Worm (Caenorhabditis elegans): ENCODE data around the gene srx-101.

Gene srx-101

ce11 chrII:3690646-3691045, at the start of gene srx-101:
Gene srx-101, minus strand, starts transcription at chrII:3690746.
- TF ChIP-seq ztf-1 (GFP tag; conservative IDR thresholded peaks at IDR 0.05) (no peak), ZK546.5 (tag; optimal IDR thresholded peaks at IDR 0.05) (no peak), ceh-16 (tag; optimal IDR thresholded peaks at IDR 0.05) (no peak), nhr-10 (tag; optimal IDR thresholded peaks at IDR 0.05) (no peak), skn-1 (tag; optimal IDR thresholded peaks at IDR 0.05) (no peak), nhr-77 (tag; optimal IDR thresholded peaks at IDR 0.05) (no peak), ceh-82 (tag; optimal IDR thresholded peaks at IDR 0.05) (no peak), mbf-1 (tag; optimal IDR thresholded peaks at IDR 0.05) (no peak), fos-1 (tag; optimal IDR thresholded peaks at IDR 0.05) (no peak), unc-62 (GFP tag; optimal IDR thresholded peaks at IDR 0.05) (no peak), F13H6.1 (tag; optimal IDR thresholded peaks at IDR 0.05) (no peak), ama-1 (optimal IDR thresholded peaks at IDR 0.05) (no peak), unc-55 (GFP tag; optimal IDR thresholded peaks at IDR 0.05) (no peak), lin-13 (GFP tag; optimal IDR thresholded peaks at IDR 0.05) (no peak), C34F6.9 (tag; optimal IDR thresholded peaks at IDR 0.05) (no peak), nhr-237 (tag; optimal IDR thresholded peaks at IDR 0.05) (no peak)

- TF ChIP-seq aly-2 (tag; optimal IDR thresholded peaks at IDR 0.05) (no peak), unc-39 (tag; optimal IDR thresholded peaks at IDR 0.05) (no peak), nhr-12 (tag; optimal IDR thresholded peaks at IDR 0.05) (no peak)
Observed at ce11 chrII:3739647-3740046, 49.1 kb upstream of the srx-101 start, which contains the start of gene F12E12.2. Gene F12E12.2, plus strand, starts transcription at chrII:3739947.

- TF ChIP-seq mdl-1 (tag; optimal IDR thresholded peaks at IDR 0.05) (no peak), ztf-1 (GFP tag; conservative IDR thresholded peaks at IDR 0.05) (no peak), nhr-10 (tag; optimal IDR thresholded peaks at IDR 0.05) (no peak)
Observed at ce11 chrII:3736893-3737375, 46.4 kb upstream of the srx-101 start, which contains the start of gene F12E12.6. Gene F12E12.6, minus strand, starts transcription at chrII:3736943.

DNA sequence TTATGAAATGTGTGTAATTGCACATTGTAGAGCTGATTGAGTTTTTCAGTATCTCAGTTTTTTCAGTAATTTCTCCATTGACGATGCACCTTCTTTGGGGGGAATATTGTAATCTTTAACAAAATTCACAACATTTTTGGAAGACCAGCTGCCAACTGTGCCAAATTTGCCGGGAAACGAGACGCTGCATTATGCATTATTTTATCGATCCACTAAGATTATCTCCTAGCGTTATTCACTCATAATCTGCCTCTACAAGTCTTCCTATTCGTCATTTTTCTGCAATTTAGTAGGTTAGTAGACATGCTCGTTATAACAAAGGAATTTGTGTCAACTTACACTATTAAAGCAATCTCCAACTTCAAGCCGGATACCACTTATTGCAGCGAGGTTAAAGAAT, 41.2 kb upstream of the srx-101 start, which contains the start of the genes sdz-12 and bath-31:
sdz-12 (minus strand) TSS at position 101 of the 400 bp plus-strand sequence.
bath-31 (plus strand) TSS at position 251 of the 400 bp plus-strand sequence.
- TF ChIP-seq sma-3 (GFP tag; optimal IDR thresholded peaks at IDR 0.05) (no peak), unc-39 (tag; optimal IDR thresholded peaks at IDR 0.05) (no peak), mbf-1 (tag; optimal IDR thresholded peaks at IDR 0.05) (no peak), ztf-1 (GFP tag; conservative IDR thresholded peaks at IDR 0.05) (no peak), skn-1 (tag; optimal IDR thresholded peaks at IDR 0.05) (no peak), C34F6.9 (tag; optimal IDR thresholded peaks at IDR 0.05) (no peak), nhr-11 (tag; optimal IDR thresholded peaks at IDR 0.05) (no peak), nhr-21 (tag; optimal IDR thresholded peaks at IDR 0.05) (no peak), fos-1 (tag; optimal IDR thresholded peaks at IDR 0.05) (no peak), Y55F3AM.14 (GFP tag; optimal IDR thresholded peaks at IDR 0.05) (no peak), dmd-4 (tag; optimal IDR thresholded peaks at IDR 0.05) (no peak), ceh-82 (tag; optimal IDR thresholded peaks at IDR 0.05) (no peak), ztf-4 (tag; optimal IDR thresholded peaks at IDR 0.05) (no peak), blmp-1 (tag; optimal IDR thresholded peaks at IDR 0.05; ENCODE audit: insufficient read depth) (no peak), zag-1 (tag; optimal IDR thresholded peaks at IDR 0.05) (no peak)

DNA sequence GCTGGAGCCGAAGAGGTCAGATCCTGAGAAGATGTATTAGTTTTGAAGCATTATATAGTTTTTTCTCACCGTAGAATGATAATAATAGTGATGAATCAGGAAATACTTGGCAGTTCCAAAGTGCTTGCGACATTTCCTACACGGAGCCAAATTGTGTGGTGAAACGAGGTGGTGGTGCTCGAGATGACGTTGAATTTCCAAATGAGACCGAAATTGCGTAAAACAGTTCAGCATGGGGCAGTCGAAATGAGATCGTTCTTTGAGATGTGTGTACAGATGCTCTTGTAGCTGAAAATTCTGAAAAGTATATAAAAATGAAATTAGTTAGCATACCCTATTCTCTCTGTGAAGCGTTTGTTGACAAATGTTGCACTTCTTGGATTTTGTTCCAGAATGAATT, 37.5 kb upstream of the srx-101 start, which contains the start of gene C46E10.8:
C46E10.8 (minus strand) TSS at position 101 of the 400 bp plus-strand sequence.
- TF ChIP-seq egl-27 (tag; optimal IDR thresholded peaks at IDR 0.05) (no peak), ceh-16 (tag; optimal IDR thresholded peaks at IDR 0.05) (no peak), mbf-1 (tag; optimal IDR thresholded peaks at IDR 0.05) (no peak), unc-55 (GFP tag; optimal IDR thresholded peaks at IDR 0.05) (no peak), crh-2 (tag; optimal IDR thresholded peaks at IDR 0.05) (no peak), F13H6.1 (tag; optimal IDR thresholded peaks at IDR 0.05) (no peak), ztf-11 (tag; optimal IDR thresholded peaks at IDR 0.05) (no peak), sma-9 (GFP tag; optimal IDR thresholded peaks at IDR 0.05) (no peak), sma-9 (tag; optimal IDR thresholded peaks at IDR 0.05) (no peak), ceh-82 (tag; optimal IDR thresholded peaks at IDR 0.05) (no peak), nhr-129 (tag; optimal IDR thresholded peaks at IDR 0.05) (no peak)

Data from whole organism, L2 larva.